Worm (Caenorhabditis elegans): Measurements from ENCODE around the gene oops-1.

oops-1 gene

ce11 chrIV:5821997-5822396 lies 8.1 kb upstream of the oops-1 start:
- TF ChIP-seq snpc-4 (tag; optimal IDR thresholded peaks at IDR 0.05) (no peak), swsn-7 (tag; optimal IDR thresholded peaks at IDR 0.05) (no peak), isw-1 (GFP tag; IDR thresholded peaks at IDR 0.05) (no peak), fkh-8 (tag; optimal IDR thresholded peaks at IDR 0.05) (no peak), alr-1 (tag; optimal IDR thresholded peaks at IDR 0.05; ENCODE audit: borderline replicate concordance) (no peak), nhr-28 (tag; optimal IDR thresholded peaks at IDR 0.05) (no peak), unc-130 (tag; optimal IDR thresholded peaks at IDR 0.05) (no peak), rnt-1 (tag; optimal IDR thresholded peaks at IDR 0.05) (no peak), grh-1 (GFP tag; IDR thresholded peaks at IDR 0.05) (no peak), hlh-17 (GFP tag; optimal IDR thresholded peaks at IDR 0.05; ENCODE audit: borderline replicate concordance) (no peak), sox-4 (tag; optimal IDR thresholded peaks at IDR 0.05) (no peak), lsy-2 (tag; optimal IDR thresholded peaks at IDR 0.05) (peak in 1 of 2 experiments; percentile 37), lin-35 (GFP tag; optimal IDR thresholded peaks at IDR 0.05) (no peak), efl-1 (optimal IDR thresholded peaks at IDR 0.05) (no peak), efl-1 (GFP tag; optimal IDR thresholded peaks at IDR 0.05 in 1 of 2) (no peak), nhr-11 (tag; optimal IDR thresholded peaks at IDR 0.05) (no peak), sup-37 (GFP tag; optimal IDR thresholded peaks at IDR 0.05) (no peak), C34B4.2 (tag; optimal IDR thresholded peaks at IDR 0.05) (no peak), vab-15 (tag; optimal IDR thresholded peaks at IDR 0.05) (no peak), fos-1 (tag; optimal IDR thresholded peaks at IDR 0.05) (no peak), elt-2 (tag; optimal IDR thresholded peaks at IDR 0.05) (no peak), snu-23 (GFP tag; optimal IDR thresholded peaks at IDR 0.05) (peak; percentile 34), jun-1 (tag; optimal IDR thresholded peaks at IDR 0.05) (no peak), nhr-19 (GFP tag; conservative IDR thresholded peaks at IDR 0.05) (no peak), nhr-84 (tag; optimal IDR thresholded peaks at IDR 0.05) (no peak), hpl-2 (GFP tag; optimal IDR thresholded peaks at IDR 0.05) (no peak), ceh-90 (tag; optimal IDR thresholded peaks at IDR 0.05) (no peak), mdl-1 (tag; optimal IDR thresholded peaks at IDR 0.05) (no peak), nhr-20 (tag; optimal IDR thresholded peaks at IDR 0.05) (peak; percentile 35), dsc-1 (tag; optimal IDR thresholded peaks at IDR 0.05) (no peak), ceh-88 (GFP tag; IDR thresholded peaks at IDR 0.05) (no peak), pqm-1 (tag; optimal IDR thresholded peaks at IDR 0.05) (no peak), nhr-77 (tag; optimal IDR thresholded peaks at IDR 0.05) (peak; percentile 62), skn-1 (tag; optimal IDR thresholded peaks at IDR 0.05) (no peak), unc-62 (GFP tag; optimal IDR thresholded peaks at IDR 0.05) (no peak), nhr-237 (tag; optimal IDR thresholded peaks at IDR 0.05) (peak; percentile 4), nhr-71 (tag; optimal IDR thresholded peaks at IDR 0.05) (peak; percentile 11), lir-3 (tag; optimal IDR thresholded peaks at IDR 0.05; ENCODE audit: poor library complexity) (no peak), fkh-4 (tag; optimal IDR thresholded peaks at IDR 0.05; ENCODE audit: borderline replicate concordance) (no peak), nhr-12 (tag; optimal IDR thresholded peaks at IDR 0.05) (no peak), ceh-63 (GFP tag; optimal IDR thresholded peaks at IDR 0.05) (no peak), unc-86 (tag; optimal IDR thresholded peaks at IDR 0.05) (no peak), mep-1 (tag; optimal IDR thresholded peaks at IDR 0.05) (no peak), dpl-1 (GFP tag; optimal IDR thresholded peaks at IDR 0.05) (peak in 1 of 3 experiments; percentile 16), ces-1 (GFP tag; optimal IDR thresholded peaks at IDR 0.05) (no peak), ama-1 (optimal IDR thresholded peaks at IDR 0.05) (no peak), egl-13 (tag; optimal IDR thresholded peaks at IDR 0.05) (no peak), nhr-85 (tag) (peak; percentile 15), lin-14 (GFP tag; optimal IDR thresholded peaks at IDR 0.05) (peak; percentile 80), fkh-10 (GFP tag; optimal IDR thresholded peaks at IDR 0.05) (no peak), lin-39 (tag; optimal IDR thresholded peaks at IDR 0.05) (no peak), efl-3 (GFP tag; optimal IDR thresholded peaks at IDR 0.05) (no peak), aly-2 (tag; optimal IDR thresholded peaks at IDR 0.05) (no peak), pax-3 (tag; optimal IDR thresholded peaks at IDR 0.05) (no peak), irx-1 (tag; optimal IDR thresholded peaks at IDR 0.05) (no peak)

Measured in whole organism, L1 larva.